Worm (Caenorhabditis elegans): Measurements from ENCODE around the gene fbxb-63.

DNA sequence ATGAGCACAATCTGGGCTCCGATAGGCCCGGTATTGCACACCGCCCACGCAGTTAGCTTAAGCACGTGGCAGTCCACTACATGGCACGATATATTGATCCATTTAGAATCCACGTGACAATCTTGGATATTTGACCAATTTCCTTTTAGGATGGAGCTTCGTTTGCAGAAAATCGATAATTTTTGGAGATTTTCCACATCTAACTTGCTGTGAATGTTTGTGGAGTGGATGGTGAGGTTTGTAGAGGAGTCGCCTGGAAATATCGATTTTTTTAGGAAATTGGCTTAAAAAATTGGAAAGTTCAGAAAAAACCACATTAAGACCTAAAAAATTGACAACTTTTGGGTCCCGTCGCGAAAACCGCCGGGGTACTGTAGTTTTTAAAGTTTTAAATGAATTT lies 33.8 kb upstream of the fbxb-63 start:
- TF ChIP-seq nhr-23 (tag; optimal IDR thresholded peaks at IDR 0.05) (no peak), ceh-82 (tag; optimal IDR thresholded peaks at IDR 0.05) (no peak), nhr-77 (tag; optimal IDR thresholded peaks at IDR 0.05) (no peak), mdl-1 (tag; optimal IDR thresholded peaks at IDR 0.05) (no peak), ceh-9 (tag; optimal IDR thresholded peaks at IDR 0.05) (no peak), elt-3 (tag; optimal IDR thresholded peaks at IDR 0.05) (no peak), aly-2 (tag; optimal IDR thresholded peaks at IDR 0.05) (no peak), egl-27 (tag; optimal IDR thresholded peaks at IDR 0.05) (no peak), unc-62 (GFP tag; optimal IDR thresholded peaks at IDR 0.05) (no peak)
